Worm (Caenorhabditis elegans) whole organism, early embryonic: ENCODE data around the gene unc-22.

Experiments used
- ama-1 ChIP-seq: fragments of 150-350 bp; optimal IDR thresholded peaks from 2 replicates; lab custom pipeline; 2014
- flt-1 ChIP-seq: fragments of 200-800 bp; sonication (Bioruptor generic); IDR thresholded peaks from 2 replicates; pipeline ENCODE4 v1.3.6; 2022; ENCODE audit warnings: missing genetic modification characterization, missing compliant biosample characterization
- hmbx-1 ChIP-seq: sonication (generic microtip); optimal IDR thresholded peaks from 2 replicates; lab custom pipeline; 2016; ENCODE audit warnings: mild to moderate bottlenecking, missing genetic modification characterization, missing compliant biosample characterization
- tbx-11 ChIP-seq: fragments of 200-800 bp; sonication (Bioruptor generic); IDR thresholded peaks from 2 replicates; pipeline ENCODE4 v1.3.6; 2022; ENCODE audit warnings: missing genetic modification characterization, missing compliant biosample characterization

DNA sequence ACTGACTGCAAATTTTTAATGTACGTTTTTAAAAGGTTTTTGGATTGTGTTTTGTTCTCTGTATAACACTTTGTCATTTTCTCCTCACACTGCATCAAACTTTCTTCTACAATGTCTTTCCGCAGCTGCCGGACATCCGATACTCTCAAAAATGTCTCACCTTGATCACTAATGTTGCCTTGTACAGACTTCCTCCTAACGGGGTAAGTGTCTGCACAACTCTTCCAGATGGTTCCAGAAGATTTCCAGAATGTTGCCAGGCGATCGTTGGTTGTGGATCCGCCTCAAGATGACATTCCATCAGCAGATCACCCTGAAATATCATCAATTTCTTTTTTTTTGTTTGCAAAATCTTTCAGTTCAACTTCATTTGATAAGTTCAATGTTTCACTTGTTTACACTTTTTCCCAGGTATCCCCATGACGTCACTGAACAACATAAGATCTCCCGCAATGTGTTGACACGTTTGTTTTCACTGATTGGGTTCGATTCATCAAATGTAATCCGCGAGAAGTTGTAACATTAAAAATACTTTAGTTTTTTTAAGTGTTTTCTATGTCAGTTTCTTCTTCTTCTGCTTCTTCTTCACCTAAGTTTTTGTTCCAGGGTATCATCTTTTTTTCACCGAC, 1.6 kb downstream of the unc-22 start:
- TF ChIP-seq ama-1 (lab: Kevin White, UChicago) (no peak), hmbx-1 (tag; lab: Kevin White, UChicago) (no peak), tbx-11 (no peak), flt-1 (GFP tag; lab: Robert Waterston, UW) (no peak)
